Worm (Caenorhabditis elegans): Measurements from ENCODE around the gene Y32B12B.8.

ce11 chrV:16570697-16571096 lies 35.4 kb downstream of the Y32B12B.8 start, which contains the start of gene nhr-233:
- TF ChIP-seq B0310.2 (tag; optimal IDR thresholded peaks at IDR 0.05): no peak
- TF ChIP-seq ama-1 (optimal IDR thresholded peaks at IDR 0.05): no peak
- TF ChIP-seq tbx-11 (GFP tag; IDR thresholded peaks at IDR 0.05): no peak
- TF ChIP-seq pes-1 (GFP tag; IDR thresholded peaks at IDR 0.05): no peak
- TF ChIP-seq hmbx-1 (tag; optimal IDR thresholded peaks at IDR 0.05): no peak
- no peak for TF ChIP-seq aly-1 (tag; optimal IDR thresholded peaks at IDR 0.05)
- TF ChIP-seq ets-7 (tag; optimal IDR thresholded peaks at IDR 0.05): no peak
- TF ChIP-seq ceh-36 (tag; optimal IDR thresholded peaks at IDR 0.05): no peak
- no peak for TF ChIP-seq flt-1 (GFP tag; IDR thresholded peaks at IDR 0.05)
- TF ChIP-seq F13C5.2 (tag; optimal IDR thresholded peaks at IDR 0.05): no peak
- TF ChIP-seq ceh-13 (GFP tag; optimal IDR thresholded peaks at IDR 0.05): no peak
- TF ChIP-seq sea-1 (GFP tag; conservative IDR thresholded peaks at IDR 0.05): no peak

Measured in whole organism, early embryonic.